Worm (Caenorhabditis elegans): ENCODE data around the gene C17F4.8.

ce11 chrII:3237038-3237521, 2.5 kb upstream of the C17F4.8 start, which contains the start of the genes srz-67 and C17F4.11:
- TF ChIP-seq ama-1 (optimal IDR thresholded peaks at IDR 0.05) (no peak), aly-1 (tag; optimal IDR thresholded peaks at IDR 0.05) (no peak), hmg-4 (GFP tag; optimal IDR thresholded peaks at IDR 0.05) (no peak), flt-1 (GFP tag; IDR thresholded peaks at IDR 0.05) (no peak), F13C5.2 (tag; optimal IDR thresholded peaks at IDR 0.05) (no peak), hnd-1 (tag; optimal IDR thresholded peaks at IDR 0.05) (no peak), tra-4 (tag; optimal IDR thresholded peaks at IDR 0.05) (no peak)

Data from whole organism, early embryonic.